Fruit fly (Drosophila melanogaster): ENCODE measurements around the gene Aven.
A peak's percentile ranks its signal among the peaks of the same experiment; 100 is the strongest.

Gene Aven

DNA sequence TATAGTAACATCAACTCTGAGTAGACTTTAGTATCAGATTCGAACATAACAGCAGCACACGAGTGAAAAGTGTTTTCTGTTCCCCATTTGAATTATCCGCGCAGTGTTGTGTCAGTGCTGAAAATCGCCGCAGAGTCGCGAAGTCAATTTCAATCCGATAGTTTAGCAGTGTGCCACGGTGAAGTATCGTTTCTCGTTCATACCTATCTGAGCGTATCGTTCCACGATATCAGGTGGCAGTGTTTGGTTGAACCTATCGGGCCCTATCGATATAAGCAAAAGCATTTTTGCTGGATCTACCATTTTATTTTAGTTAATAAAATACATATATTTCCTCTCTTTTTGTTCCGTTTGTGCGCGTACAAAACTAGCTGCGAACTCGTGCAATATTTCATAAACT is 24.1 kb upstream of the Aven start, which contains the start of gene CkIalpha (continued):
- TF ChIP-seq CG7368 (GFP tag; optimal IDR thresholded peaks at IDR 0.05) (no peak), Blimp-1 (GFP tag; optimal IDR thresholded peaks at IDR 0.05) (no peak), CG11902 (GFP tag; optimal IDR thresholded peaks at IDR 0.05) (peak; percentile 29), Eip78C (GFP tag) (peak; percentile 53), cyc (GFP tag; optimal IDR thresholded peaks at IDR 0.05) (peak; percentile 48), CG8632 (GFP tag; optimal IDR thresholded peaks at IDR 0.05) (no peak), Sox14 (GFP tag; optimal IDR thresholded peaks at IDR 0.05) (peak; percentile 48), Eip93F (GFP tag; optimal IDR thresholded peaks at IDR 0.05) (peak; percentile 18), dsx (GFP tag; optimal IDR thresholded peaks at IDR 0.05; ENCODE audit: poor library complexity, severe bottlenecking) (no peak), Hr38 (GFP tag; optimal IDR thresholded peaks at IDR 0.05) (no peak), acj6 (GFP tag; optimal IDR thresholded peaks at IDR 0.05) (peak; percentile 17), CG6808 (GFP tag; optimal IDR thresholded peaks at IDR 0.05) (no peak), CG16779 (tag; optimal IDR thresholded peaks at IDR 0.05) (no peak), Ets21C (GFP tag; optimal IDR thresholded peaks at IDR 0.05) (peak; percentile 25), Eip75B (GFP tag; optimal IDR thresholded peaks at IDR 0.05) (no peak), net (GFP tag; optimal IDR thresholded peaks at IDR 0.05) (no peak), CG15336 (GFP tag; IDR thresholded peaks at IDR 0.05) (no peak; the same call in 1 of the 2 replicates), CG10669 (GFP tag; optimal IDR thresholded peaks at IDR 0.05) (no peak), fd85E (GFP tag; optimal IDR thresholded peaks at IDR 0.05) (no peak), CG11294 (GFP tag; IDR thresholded peaks at IDR 0.05) (no peak), fd59A (GFP tag; optimal IDR thresholded peaks at IDR 0.05) (no peak), esn (GFP tag; optimal IDR thresholded peaks at IDR 0.05) (peak; percentile 15), svp (GFP tag) (no peak), Met (GFP tag; optimal IDR thresholded peaks at IDR 0.05) (peak; percentile 36), CG6792 (GFP tag; optimal IDR thresholded peaks at IDR 0.05) (no peak), topi (GFP tag; optimal IDR thresholded peaks at IDR 0.05) (no peak), CG11762 (GFP tag; optimal IDR thresholded peaks at IDR 0.05; ENCODE audit: insufficient read depth) (no peak), Gug (GFP tag; IDR thresholded peaks at IDR 0.05) (no peak), CG10631 (GFP tag; optimal IDR thresholded peaks at IDR 0.05) (peak; percentile 42), Smox (GFP tag; optimal IDR thresholded peaks at IDR 0.05) (no peak), Hr39 (GFP tag; optimal IDR thresholded peaks at IDR 0.05) (peak; percentile 50), achi (GFP tag; optimal IDR thresholded peaks at IDR 0.05) (peak; percentile 21), CG34406 (GFP tag; optimal IDR thresholded peaks at IDR 0.05) (no peak)

DNA sequence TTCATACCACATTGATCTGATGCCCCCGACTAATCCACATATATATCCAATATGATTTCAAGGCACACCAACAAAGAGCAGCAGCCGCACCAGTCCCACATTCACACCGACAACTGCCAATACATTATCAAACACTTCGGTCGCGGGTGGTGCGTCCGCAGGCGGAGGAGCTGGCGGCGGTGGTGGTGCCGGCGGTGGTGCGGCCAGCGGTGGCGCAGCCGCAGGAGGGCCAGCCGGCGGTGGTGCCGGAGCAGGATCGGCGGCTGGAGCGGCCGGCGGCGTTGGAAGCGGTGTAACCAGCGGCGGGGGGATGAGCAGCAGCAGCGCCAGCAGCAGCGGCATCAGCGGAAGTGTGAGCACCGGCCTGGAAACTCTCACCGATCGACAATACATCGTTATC is 22.2 kb upstream of the Aven start:
- 0 out of 3 replicates have a peak, but pooled peaks have one; percentile 11 for TF ChIP-seq CG6163 (GFP tag; IDR thresholded peaks at IDR 0.05)
- no peak for TF ChIP-seq Hr4 (GFP tag; optimal IDR thresholded peaks at IDR 0.05)

DNA sequence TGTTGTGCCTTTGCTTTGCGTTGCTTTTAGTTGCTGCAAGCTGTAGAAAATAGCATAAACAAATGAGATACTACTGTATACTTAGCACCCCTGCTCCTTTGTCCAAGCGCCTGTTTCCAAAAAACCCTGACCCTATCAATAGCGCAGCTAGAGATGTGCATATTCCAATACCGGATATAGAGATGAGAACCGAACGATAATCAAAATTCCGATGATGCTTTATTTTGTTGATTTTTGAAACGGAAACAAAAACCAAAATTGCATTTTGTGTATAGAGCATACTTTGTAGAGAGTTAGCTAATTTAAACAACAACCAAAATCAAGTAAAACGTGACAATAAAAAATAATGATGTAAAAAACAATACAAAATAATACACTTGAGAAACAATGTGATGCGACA is 15.9 kb upstream of the Aven start:
- no peak for TF ChIP-seq Met (GFP tag; optimal IDR thresholded peaks at IDR 0.05)
- no peak for TF ChIP-seq Smox (GFP tag; optimal IDR thresholded peaks at IDR 0.05)
- TF ChIP-seq Ets21C (GFP tag; optimal IDR thresholded peaks at IDR 0.05), result no peak
- TF ChIP-seq CG7368 (GFP tag; optimal IDR thresholded peaks at IDR 0.05), result no peak
- TF ChIP-seq CG8319 (GFP tag; optimal IDR thresholded peaks at IDR 0.05), result no peak
- no peak for TF ChIP-seq fkh (GFP tag; optimal IDR thresholded peaks at IDR 0.05)
- TF ChIP-seq Eip78C (GFP tag), result no peak
- no peak for TF ChIP-seq lz (GFP tag; optimal IDR thresholded peaks at IDR 0.05)
- no peak for TF ChIP-seq CG8119 (GFP tag; IDR thresholded peaks at IDR 0.05)
- no peak for TF ChIP-seq OdsH (GFP tag; optimal IDR thresholded peaks at IDR 0.05)
- TF ChIP-seq CG8632 (GFP tag; optimal IDR thresholded peaks at IDR 0.05), result no peak
- no peak for TF ChIP-seq cyc (GFP tag; optimal IDR thresholded peaks at IDR 0.05)
- no peak for TF ChIP-seq CG9139 (GFP tag; optimal IDR thresholded peaks at IDR 0.05)
- TF ChIP-seq eg (GFP tag; IDR thresholded peaks at IDR 0.05), result no peak
- TF ChIP-seq acj6 (GFP tag; optimal IDR thresholded peaks at IDR 0.05), result no peak
- TF ChIP-seq fd59A (GFP tag; optimal IDR thresholded peaks at IDR 0.05), result no peak
- TF ChIP-seq CG6276 (GFP tag; optimal IDR thresholded peaks at IDR 0.05), result no peak
- no peak for TF ChIP-seq CG34406 (GFP tag; optimal IDR thresholded peaks at IDR 0.05)
- no peak for TF ChIP-seq Lpt (GFP tag; optimal IDR thresholded peaks at IDR 0.05)
- TF ChIP-seq CG31627 (GFP tag; optimal IDR thresholded peaks at IDR 0.05), result no peak

Measured in whole organism, prepupa.